Fruit fly (Drosophila melanogaster): ENCODE data around the gene CG33635.
A peak's percentile ranks its signal among the peaks of the same experiment; 100 is the strongest.

CG33635 gene

dm6 chr2L:207129-207813 lies 48.8 kb upstream of the CG33635 start, which contains the start of the genes Tbc1d15-17 and CG11617 (continued):
- TF ChIP-seq CG7786 (GFP tag; optimal IDR thresholded peaks at IDR 0.05), result no peak
- TF ChIP-seq Ptx1 (GFP tag; IDR thresholded peaks at IDR 0.05), result no peak
- no peak for TF ChIP-seq CG17612 (GFP tag; IDR thresholded peaks at IDR 0.05)
- TF ChIP-seq salm (tag; optimal IDR thresholded peaks at IDR 0.05), result no peak
- TF ChIP-seq Max (GFP tag; optimal IDR thresholded peaks at IDR 0.05), result no peak
- TF ChIP-seq CG3995 (GFP tag; optimal IDR thresholded peaks at IDR 0.05), result peak; percentile 72
- no peak for TF ChIP-seq CG9876 (GFP tag; optimal IDR thresholded peaks at IDR 0.05)
- TF ChIP-seq CG12744 (GFP tag; optimal IDR thresholded peaks at IDR 0.05), result no peak
- TF ChIP-seq sd (tag; optimal IDR thresholded peaks at IDR 0.05), result no peak
- peak; percentile 38; the same call in 1 of the 3 replicates for TF ChIP-seq row (GFP tag; IDR thresholded peaks at IDR 0.05)
- TF ChIP-seq CG7963 (GFP tag; IDR thresholded peaks at IDR 0.05; ENCODE audit: partially characterized antibody), result no peak
- no peak for TF ChIP-seq CG4707 (GFP tag; optimal IDR thresholded peaks at IDR 0.05)
- TF ChIP-seq gcm2 (GFP tag; optimal IDR thresholded peaks at IDR 0.05), result no peak
- no peak for TF ChIP-seq stc (GFP tag; IDR thresholded peaks at IDR 0.05)
- no peak for TF ChIP-seq org-1 (GFP tag; optimal IDR thresholded peaks at IDR 0.05)
- TF ChIP-seq Hr39 (optimal IDR thresholded peaks at IDR 0.05), result no peak
- no peak for TF ChIP-seq zf30C (GFP tag; optimal IDR thresholded peaks at IDR 0.05)
- no peak for TF ChIP-seq CG7271 (tag; optimal IDR thresholded peaks at IDR 0.05)
- TF ChIP-seq luna (GFP tag; optimal IDR thresholded peaks at IDR 0.05), result no peak
- no peak for TF ChIP-seq HLH4C (GFP tag; IDR thresholded peaks at IDR 0.05; ENCODE audit: partially characterized antibody)
- TF ChIP-seq chm (GFP tag; IDR thresholded peaks at IDR 0.05), result no peak
- TF ChIP-seq Oaz (GFP tag; IDR thresholded peaks at IDR 0.05), result no peak
- peak; percentile 14 for TF ChIP-seq bigmax (GFP tag; optimal IDR thresholded peaks at IDR 0.05)
- TF ChIP-seq ewg (GFP tag; optimal IDR thresholded peaks at IDR 0.05), result no peak
- no peak for TF ChIP-seq fd64A (GFP tag; optimal IDR thresholded peaks at IDR 0.05)
- TF ChIP-seq seq (GFP tag; IDR thresholded peaks at IDR 0.05), result no peak
- no peak for TF ChIP-seq eyg (GFP tag; optimal IDR thresholded peaks at IDR 0.05)
- no peak for TF ChIP-seq Meics (GFP tag; optimal IDR thresholded peaks at IDR 0.05)
- no peak for TF ChIP-seq CG9609 (GFP tag; optimal IDR thresholded peaks at IDR 0.05)
- TF ChIP-seq Hr51 (GFP tag; optimal IDR thresholded peaks at IDR 0.05), result no peak
- TF ChIP-seq CG14860 (GFP tag; IDR thresholded peaks at IDR 0.05; ENCODE audit: partially characterized antibody), result no peak
- TF ChIP-seq ab (GFP tag; optimal IDR thresholded peaks at IDR 0.05), result no peak
- TF ChIP-seq CG30403 (GFP tag; optimal IDR thresholded peaks at IDR 0.05), result no peak
- no peak for TF ChIP-seq CG15011 (GFP tag; optimal IDR thresholded peaks at IDR 0.05)
- no peak for TF ChIP-seq CG2678 (tag; optimal IDR thresholded peaks at IDR 0.05)
- no peak for TF ChIP-seq CG17802 (tag; optimal IDR thresholded peaks at IDR 0.05)
- TF ChIP-seq gsb (GFP tag; IDR thresholded peaks at IDR 0.05), result no peak
- TF ChIP-seq jigr1 (GFP tag; IDR thresholded peaks at IDR 0.05), result no peak
- TF ChIP-seq CG10543 (GFP tag; optimal IDR thresholded peaks at IDR 0.05), result no peak
- peak; percentile 82 for TF ChIP-seq CG1603 (tag; optimal IDR thresholded peaks at IDR 0.05)
- no peak for TF ChIP-seq HLH3B (GFP tag; IDR thresholded peaks at IDR 0.05)
- TF ChIP-seq Dll (GFP tag; IDR thresholded peaks at IDR 0.05; ENCODE audit: partially characterized antibody), result peak; percentile 55; the same call in 2 of the 4 replicates
- no peak for TF ChIP-seq CG6683 (GFP tag; optimal IDR thresholded peaks at IDR 0.05)
- no peak for TF ChIP-seq Ssrp (tag; optimal IDR thresholded peaks at IDR 0.05)
- TF ChIP-seq Spps (tag; optimal IDR thresholded peaks at IDR 0.05), result no peak
- TF ChIP-seq disco-r (GFP tag; optimal IDR thresholded peaks at IDR 0.05), result peak; percentile 27
- TF ChIP-seq Nf-YA (GFP tag; IDR thresholded peaks at IDR 0.05), result no peak
- TF ChIP-seq CG6654 (GFP tag; optimal IDR thresholded peaks at IDR 0.05), result no peak
- TF ChIP-seq br (optimal IDR thresholded peaks at IDR 0.05), result no peak
- no peak for TF ChIP-seq CG7372 (GFP tag; IDR thresholded peaks at IDR 0.05)
- TF ChIP-seq CG16815 (GFP tag; optimal IDR thresholded peaks at IDR 0.05), result no peak
